Fruit fly (Drosophila melanogaster) whole organism, pupa: ENCODE results near the gene CG31121.

ENCODE experiments used
- CG10348 ChIP-seq: fragments of 200-800 bp; sonication (Bioruptor generic); IDR thresholded peaks from 2 replicates; pipeline ENCODE4 v1.3.6; 2022; ENCODE audit warnings: missing biosample characterization, missing genetic modification characterization
- CG12605 ChIP-seq: fragments of 200-800 bp; sonication (Bioruptor generic); IDR thresholded peaks from 2 replicates; pipeline ENCODE4 v1.3.6; 2022; ENCODE audit warnings: missing biosample characterization, missing genetic modification characterization
- CG13204 ChIP-seq: fragments of 200-800 bp; sonication (Bioruptor generic); optimal IDR thresholded peaks from 2 replicates; lab custom pipeline; 2018; ENCODE audit warnings: missing biosample characterization, mild to moderate bottlenecking, missing genetic modification characterization, moderate library complexity
- CG14655 ChIP-seq: fragments of 200-800 bp; sonication (Bioruptor generic); optimal IDR thresholded peaks from 3 replicates; lab custom pipeline; 2017; ENCODE audit warnings: mild to moderate bottlenecking, missing biosample characterization, missing genetic modification reagents, missing genetic modification characterization
- CG15710 ChIP-seq: fragments of 200-800 bp; sonication (Bioruptor generic); optimal IDR thresholded peaks from 2 replicates; lab custom pipeline; 2018; ENCODE audit warnings: missing biosample characterization, mild to moderate bottlenecking, missing genetic modification characterization, moderate library complexity
- CG17806 ChIP-seq: fragments of 200-800 bp; sonication (Bioruptor generic); optimal IDR thresholded peaks from 2 replicates; lab custom pipeline; 2018; ENCODE audit warnings: missing biosample characterization, mild to moderate bottlenecking, missing genetic modification characterization, moderate library complexity
- CG32121 ChIP-seq: fragments of 200-800 bp; sonication (Bioruptor generic); IDR thresholded peaks from 2 replicates; pipeline ENCODE4 v1.3.6; 2022; ENCODE audit warnings: missing biosample characterization, missing genetic modification characterization
- CG34367 ChIP-seq: fragments of 200-800 bp; sonication (Bioruptor generic); optimal IDR thresholded peaks from 2 replicates; lab custom pipeline; 2018; ENCODE audit warnings: missing biosample characterization, mild to moderate bottlenecking, missing genetic modification characterization
- CG4496 ChIP-seq: fragments of 200-800 bp; sonication (Bioruptor generic); IDR thresholded peaks from 3 replicates; pipeline ENCODE4 v1.3.6; 2022; ENCODE audit warnings: missing biosample characterization, missing genetic modification characterization
- CG8159 ChIP-seq: fragments of 200-800 bp; sonication (Bioruptor generic); optimal IDR thresholded peaks from 3 replicates; lab custom pipeline; 2018; ENCODE audit warnings: missing biosample characterization, mild to moderate bottlenecking, missing genetic modification characterization, moderate library complexity
- CG8301 ChIP-seq: fragments of 200-800 bp; sonication (Bioruptor generic); optimal IDR thresholded peaks from 2 replicates; lab custom pipeline; 2018; ENCODE audit warnings: missing biosample characterization, mild to moderate bottlenecking, missing genetic modification characterization
- CG9948 ChIP-seq: fragments of 200-800 bp; sonication (Bioruptor generic); optimal IDR thresholded peaks from 2 replicates; lab custom pipeline; 2018; ENCODE audit warnings: missing biosample characterization, mild to moderate bottlenecking, missing genetic modification characterization, moderate library complexity
- D1 ChIP-seq: fragments of 200-800 bp; sonication (Bioruptor generic); optimal IDR thresholded peaks from 2 replicates; lab custom pipeline; 2018; ENCODE audit warnings: missing biosample characterization, mild to moderate bottlenecking, missing genetic modification characterization, moderate library complexity
- EcR ChIP-seq: fragments of 200-800 bp; sonication (Bioruptor generic); optimal IDR thresholded peaks from 3 replicates; lab custom pipeline; 2019; ENCODE audit warnings: missing biosample characterization, missing genetic modification characterization, mild to moderate bottlenecking, moderate library complexity, missing genetic modification reagents
- Ets98B ChIP-seq: fragments of 200-800 bp; sonication (Bioruptor generic); IDR thresholded peaks from 2 replicates; pipeline ENCODE4 v1.3.6; 2022; ENCODE audit warnings: missing biosample characterization, missing genetic modification characterization
- Pif1A ChIP-seq: fragments of 200-800 bp; sonication (Bioruptor generic); optimal IDR thresholded peaks from 3 replicates; lab custom pipeline; 2016; ENCODE audit warnings: missing biosample characterization, missing genetic modification characterization
- Pif1B ChIP-seq: fragments of 200-800 bp; sonication (Bioruptor generic); optimal IDR thresholded peaks from 3 replicates; lab custom pipeline; 2016; ENCODE audit warnings: missing biosample characterization, missing genetic modification characterization
- Snoo ChIP-seq: fragments of 200-800 bp; sonication (Bioruptor generic); optimal IDR thresholded peaks from 3 replicates; lab custom pipeline; 2017; ENCODE audit warnings: missing biosample characterization, mild to moderate bottlenecking, missing genetic modification characterization, inconsistent platforms
- fd96Ca ChIP-seq: fragments of 200-800 bp; sonication (Bioruptor generic); IDR thresholded peaks from 3 replicates; pipeline ENCODE4 v1.3.6; 2022; ENCODE audit warnings: missing biosample characterization, missing genetic modification characterization
- gl ChIP-seq: fragments of 200-800 bp; sonication (Bioruptor generic); optimal IDR thresholded peaks from 2 replicates; lab custom pipeline; 2018; ENCODE audit warnings: missing biosample characterization, mild to moderate bottlenecking, missing genetic modification characterization
- rn ChIP-seq: fragments of 200-800 bp; sonication (Bioruptor generic); IDR thresholded peaks from 2 replicates; pipeline ENCODE4 v1.3.6; 2022; ENCODE audit warnings: missing biosample characterization, missing genetic modification characterization

CG31121 gene

DNA sequence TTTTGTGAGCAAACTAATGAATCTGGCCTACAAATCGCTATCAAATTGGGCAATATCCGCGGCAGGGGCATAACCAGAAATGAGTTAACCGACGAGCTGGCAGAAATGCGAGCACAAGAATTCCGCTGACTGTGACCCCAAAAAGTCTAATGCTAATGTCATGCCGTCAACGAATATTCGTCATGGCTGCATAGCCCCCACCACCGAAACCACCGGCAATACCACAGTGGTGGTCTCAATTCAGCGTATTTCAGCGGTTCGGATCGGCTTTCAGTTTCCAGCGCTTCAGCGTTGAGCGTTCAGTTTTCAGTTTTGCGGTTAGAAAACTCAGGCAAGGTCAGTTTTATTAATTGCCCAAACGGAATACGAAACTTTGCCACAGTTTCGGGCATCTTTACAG lies 4.2 kb downstream of the CG31121 start:
- TF ChIP-seq CG15710 (tag; lab: Kevin White, UChicago), result no peak
- no peak for TF ChIP-seq Ets98B (GFP tag; lab: Robert Waterston, UW)
- no peak for TF ChIP-seq gl
- TF ChIP-seq CG13204 (GFP tag; lab: Kevin White, UChicago), result no peak
- no peak for TF ChIP-seq CG10348 (GFP tag; lab: Robert Waterston, UW)
- TF ChIP-seq CG9948 (tag; lab: Kevin White, UChicago), result no peak
- no peak for TF ChIP-seq Pif1A

DNA sequence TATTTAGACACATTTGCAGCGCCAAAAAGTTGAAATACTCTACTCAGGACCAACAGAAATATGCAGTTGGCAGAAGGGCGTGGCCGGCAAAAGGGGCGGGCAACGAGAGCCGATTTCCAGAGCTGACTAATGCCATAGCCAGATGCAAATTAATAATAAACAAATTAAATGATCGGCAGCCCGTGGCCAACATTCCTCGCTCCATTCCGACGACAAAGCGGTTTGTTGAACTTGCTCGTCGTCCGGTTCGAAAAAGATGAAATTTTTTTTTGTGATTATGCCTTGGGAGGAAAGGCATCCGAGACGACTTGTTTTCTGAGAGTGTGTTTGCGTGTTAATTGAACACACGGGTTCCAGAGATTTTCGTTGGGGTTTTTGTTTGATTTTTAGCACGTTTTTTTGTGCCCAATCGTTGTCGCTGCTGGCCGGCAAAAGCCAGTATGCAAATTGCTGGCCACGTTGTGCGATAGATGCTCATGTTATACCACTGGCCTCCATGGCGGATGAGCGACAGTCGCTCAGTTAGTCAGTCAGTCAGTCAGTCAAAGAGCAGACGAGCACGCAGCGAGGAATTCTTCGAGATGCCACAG lies 5.0 kb downstream of the CG31121 start:
- TF ChIP-seq EcR (GFP tag; lab: Kevin White, UChicago), result peak; percentile 89
- TF ChIP-seq Pif1A, result no peak
- TF ChIP-seq fd96Ca (GFP tag; lab: Robert Waterston, UW), result 0 out of 3 replicates have a peak, but pooled peaks have one; percentile 26
- TF ChIP-seq Snoo, result no peak

DNA sequence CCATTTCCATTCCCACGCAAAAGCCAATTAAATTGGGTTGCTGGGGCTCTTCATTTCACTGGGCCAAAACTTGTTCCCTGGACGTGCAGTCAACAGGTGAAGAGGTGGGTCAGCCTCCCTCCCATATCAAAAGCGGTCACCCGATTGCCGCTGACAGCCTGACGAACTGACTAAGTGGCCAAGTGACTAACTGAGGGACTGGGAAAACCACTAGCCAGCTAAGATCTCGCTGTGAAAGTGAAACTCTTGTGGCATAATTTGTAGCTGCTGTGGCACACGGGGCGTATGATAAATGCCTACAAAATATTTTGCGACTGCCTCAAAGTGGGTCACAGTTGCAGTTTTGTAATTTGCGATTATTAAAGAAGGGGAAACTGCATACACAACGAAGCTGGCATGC lies 6.0 kb downstream of the CG31121 start:
- TF ChIP-seq EcR (GFP tag; lab: Kevin White, UChicago) (no peak), CG4496 (GFP tag; lab: Robert Waterston, UW) (no peak), Ets98B (GFP tag; lab: Robert Waterston, UW) (no peak), rn (GFP tag; lab: Robert Waterston, UW) (no peak), D1 (tag; lab: Kevin White, UChicago) (no peak), gl (no peak), CG14655 (GFP tag; lab: Kevin White, UChicago) (no peak), CG17806 (tag; lab: Kevin White, UChicago) (no peak)

DNA sequence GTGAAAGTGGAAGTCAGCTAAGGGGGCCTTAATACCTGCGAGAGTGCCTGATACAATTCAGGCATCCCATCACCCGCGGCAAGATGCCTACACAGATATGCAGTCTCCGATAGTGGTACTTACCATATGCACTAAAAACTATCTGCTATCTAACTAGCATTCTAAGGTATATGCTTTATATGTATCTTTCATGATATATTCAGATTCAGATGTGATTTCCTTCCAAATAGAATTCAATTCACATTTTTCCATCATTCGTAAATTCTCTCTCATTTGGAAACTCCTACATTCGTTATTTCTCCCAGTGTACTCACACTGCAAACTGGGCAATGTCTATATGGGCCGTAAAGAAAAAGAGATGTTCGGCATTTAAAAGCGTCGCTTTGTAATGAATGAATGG lies 7.9 kb downstream of the CG31121 start:
- TF ChIP-seq CG4496 (GFP tag; lab: Robert Waterston, UW) (peak; percentile 49; the same call in 1 of the 3 replicates), CG8301 (tag; lab: Kevin White, UChicago) (peak; percentile 54), rn (GFP tag; lab: Robert Waterston, UW) (no peak), CG15710 (tag; lab: Kevin White, UChicago) (no peak), CG34367 (tag; lab: Kevin White, UChicago) (no peak), Pif1A (peak; percentile 51), Ets98B (GFP tag; lab: Robert Waterston, UW) (0 out of 2 replicates have a peak, but pooled peaks have one; percentile 28), CG8159 (tag; lab: Kevin White, UChicago) (no peak), CG12605 (GFP tag; lab: Robert Waterston, UW) (0 out of 2 replicates have a peak, but pooled peaks have one; percentile 7)

DNA sequence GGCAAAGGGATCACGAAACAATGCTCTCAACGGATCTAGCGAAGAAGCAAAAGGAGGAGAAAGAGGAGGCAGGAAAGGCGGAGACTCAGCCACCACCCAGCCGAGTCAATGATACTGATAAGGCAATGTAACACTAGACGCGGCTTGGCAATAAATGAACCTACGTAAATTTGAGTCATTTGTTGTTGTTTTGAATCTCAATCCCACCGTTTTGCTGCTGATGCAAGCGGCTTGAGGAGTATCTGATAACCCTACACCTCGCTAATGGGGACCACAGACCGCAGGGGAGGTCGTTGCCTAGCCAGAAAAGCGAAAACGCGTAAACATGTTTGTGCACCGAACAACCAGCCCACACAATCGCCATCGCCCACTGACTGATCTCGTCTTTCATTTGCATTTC lies 15.8 kb downstream of the CG31121 start:
- TF ChIP-seq EcR (GFP tag; lab: Kevin White, UChicago) (peak; percentile 84), CG4496 (GFP tag; lab: Robert Waterston, UW) (no peak), CG14655 (GFP tag; lab: Kevin White, UChicago) (no peak), D1 (tag; lab: Kevin White, UChicago) (no peak), CG34367 (tag; lab: Kevin White, UChicago) (no peak)
- TF ChIP-seq, all 21 proteins: peak for 1

DNA sequence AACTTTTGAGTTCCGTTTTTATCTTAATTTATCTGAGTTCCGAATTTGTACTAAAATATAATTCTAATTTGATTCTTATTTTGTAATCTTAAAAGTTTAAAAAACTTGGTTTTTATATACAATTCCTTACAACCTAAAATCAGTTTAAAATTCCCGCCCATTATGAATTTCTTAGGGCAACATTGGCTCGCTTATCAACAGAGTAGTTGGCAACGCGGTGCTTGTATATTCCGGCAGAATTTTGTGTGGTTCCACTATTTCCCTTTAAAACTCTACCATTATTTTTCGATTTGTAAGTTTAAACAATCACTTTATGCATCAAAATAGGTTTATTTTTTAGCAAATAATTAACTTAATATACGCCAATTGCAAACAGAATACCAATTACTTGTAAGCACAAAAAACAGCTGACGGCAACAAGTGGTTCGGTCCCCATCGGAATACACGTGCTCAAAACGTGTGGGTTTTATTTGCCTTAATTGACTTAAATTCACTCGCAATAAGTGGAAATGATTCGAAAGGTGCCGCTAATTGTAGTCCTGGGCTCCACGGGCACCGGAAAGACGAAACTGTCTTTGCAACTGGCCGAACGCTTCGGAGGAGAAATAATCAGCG lies 17.5 kb downstream of the CG31121 start, which contains the start of the genes CG11089 and CG31381:
CG11089 (plus strand) TSS at position 203 of the 615 bp plus-strand sequence.
CG31381 (plus strand) TSS at position 203 of the 615 bp plus-strand sequence.
- TF ChIP-seq CG17806 (tag; lab: Kevin White, UChicago) (peak; percentile 13), CG14655 (GFP tag; lab: Kevin White, UChicago) (no peak)
- TF ChIP-seq, all 21 proteins: peak for 1

DNA sequence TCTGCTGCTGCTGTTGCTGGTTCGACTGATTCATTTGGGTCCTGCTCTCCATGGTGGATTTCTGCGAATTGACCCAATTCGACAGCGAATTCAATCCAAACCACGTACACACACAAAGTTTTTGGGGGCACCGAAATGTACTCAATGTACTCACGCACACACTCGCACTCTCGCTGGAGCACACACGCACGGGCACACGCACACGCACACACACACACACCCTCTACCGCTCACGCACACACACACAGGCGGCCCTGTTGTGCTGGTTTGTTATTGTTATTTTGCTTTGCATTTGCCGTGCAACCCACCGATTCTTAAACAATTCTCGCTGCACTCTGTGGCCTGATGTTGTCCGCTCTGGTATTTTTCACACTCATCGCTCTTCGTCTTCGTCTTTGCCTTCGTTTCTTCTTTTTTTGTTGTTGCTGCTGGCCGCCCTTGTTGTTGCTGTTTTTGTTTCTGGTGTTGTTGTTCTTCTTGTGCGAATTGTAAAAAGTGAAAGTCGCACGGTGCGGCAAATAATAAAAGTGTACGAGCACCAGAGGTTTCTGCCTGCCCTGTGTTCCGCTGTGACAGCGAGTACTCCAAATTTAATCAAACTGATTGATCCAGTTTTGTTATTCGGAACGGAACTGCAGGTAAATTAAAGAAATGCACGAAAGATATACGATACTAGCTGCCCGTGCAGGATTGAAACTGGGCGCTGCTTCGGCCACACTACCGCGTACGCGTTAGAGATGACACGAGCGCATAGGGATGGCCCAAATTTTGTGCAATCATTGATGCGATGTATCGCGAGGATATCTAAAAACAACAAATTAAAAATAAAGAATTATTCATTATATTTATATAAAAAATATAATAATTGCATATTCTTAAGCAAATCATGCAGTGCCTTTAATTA lies 18.2 kb downstream of the CG31121 start, which contains the start of gene CG3744:
CG3744 (minus strand) TSS at position 716 of the 904 bp plus-strand sequence.
- peak; percentile 90 for TF ChIP-seq CG32121 (GFP tag; lab: Robert Waterston, UW)
- TF ChIP-seq Pif1A, result no peak
- peak; percentile 74 for TF ChIP-seq CG8301 (tag; lab: Kevin White, UChicago)
- peak; percentile 94 for TF ChIP-seq Ets98B (GFP tag; lab: Robert Waterston, UW)
- TF ChIP-seq D1 (tag; lab: Kevin White, UChicago), result no peak
- TF ChIP-seq CG12605 (GFP tag; lab: Robert Waterston, UW), result peak; percentile 54; the same call in 1 of the 2 replicates
- no peak for TF ChIP-seq EcR (GFP tag; lab: Kevin White, UChicago)
- peak; percentile 67 for TF ChIP-seq CG10348 (GFP tag; lab: Robert Waterston, UW)
- TF ChIP-seq fd96Ca (GFP tag; lab: Robert Waterston, UW), result peak; percentile 93
- peak; percentile 83 for TF ChIP-seq Snoo
- peak; percentile 8 for TF ChIP-seq gl
- TF ChIP-seq CG34367 (tag; lab: Kevin White, UChicago), result peak; percentile 64
- peak; percentile 66 for TF ChIP-seq Pif1B (GFP tag; lab: Kevin White, UChicago)
- TF ChIP-seq CG8159 (tag; lab: Kevin White, UChicago), result peak; percentile 80
- TF ChIP-seq CG15710 (tag; lab: Kevin White, UChicago), result peak; percentile 81
- TF ChIP-seq CG17806 (tag; lab: Kevin White, UChicago), result peak; percentile 81
- peak; percentile 95 for TF ChIP-seq CG4496 (GFP tag; lab: Robert Waterston, UW)
- peak; percentile 76 for TF ChIP-seq rn (GFP tag; lab: Robert Waterston, UW)
- TF ChIP-seq CG9948 (tag; lab: Kevin White, UChicago), result peak; percentile 75
- no peak for TF ChIP-seq CG14655 (GFP tag; lab: Kevin White, UChicago)
- peak; percentile 70 for TF ChIP-seq CG13204 (GFP tag; lab: Kevin White, UChicago)
- TF ChIP-seq, all 21 proteins: peak for 17
